Worm (Caenorhabditis elegans) whole organism, young adult: ENCODE measurements around the gene C01G6.3.

Experiments used
- B0261.1 ChIP-seq: sonication (generic microtip); optimal IDR thresholded peaks from 2 replicates; lab custom pipeline; 2016; ENCODE audit warnings: mild to moderate bottlenecking, missing genetic modification characterization, moderate library complexity, missing compliant biosample characterization
- B0336.3 ChIP-seq: fragments of 200-800 bp; sonication (Bioruptor generic); IDR thresholded peaks from 2 replicates; pipeline ENCODE4 v1.3.6; 2022; ENCODE audit warnings: missing genetic modification characterization, missing compliant biosample characterization
- F23B12.7 ChIP-seq: sonication (generic microtip); optimal IDR thresholded peaks from 2 replicates; lab custom pipeline; 2017; ENCODE audit warnings: missing genetic modification characterization, mild to moderate bottlenecking, missing compliant biosample characterization, antibody characterized with exemption, moderate library complexity; ENCODE audit not compliant: insufficient read depth
- F37B4.10 ChIP-seq: fragments of 200-800 bp; sonication (Bioruptor generic); IDR thresholded peaks from 2 replicates; pipeline ENCODE4 v1.3.6; 2022; ENCODE audit warnings: missing genetic modification characterization, missing compliant biosample characterization
- F39B2.1 ChIP-seq: fragments of 200-800 bp; sonication (Bioruptor generic); IDR thresholded peaks from 2 replicates; pipeline ENCODE4 v1.3.6; 2022; ENCODE audit warnings: missing genetic modification reagents, missing genetic modification characterization, missing compliant biosample characterization
- F57C9.4 ChIP-seq: sonication (generic microtip); optimal IDR thresholded peaks from 2 replicates; lab custom pipeline; 2017; ENCODE audit warnings: mild to moderate bottlenecking, missing genetic modification characterization, missing compliant biosample characterization
- Y56A3A.18 ChIP-seq: fragments of 200-800 bp; sonication (Bioruptor generic); IDR thresholded peaks from 2 replicates; pipeline ENCODE4 v1.3.6; 2022; ENCODE audit warnings: missing genetic modification reagents, missing genetic modification characterization, missing compliant biosample characterization
- Y67H2A.10 ChIP-seq: fragments of 200-800 bp; sonication (Bioruptor generic); conservative IDR thresholded peaks from 2 replicates; pipeline ENCODE4 v1.3.6; 2022; ENCODE audit warnings: missing genetic modification reagents, missing genetic modification characterization, missing compliant biosample characterization
- Y95B8A.8 ChIP-seq: fragments of 200-800 bp; sonication (Bioruptor generic); IDR thresholded peaks from 2 replicates; pipeline ENCODE4 v1.3.6; 2022; ENCODE audit warnings: missing genetic modification reagents, missing genetic modification characterization, missing compliant biosample characterization
- ZK185.1 ChIP-seq: sonication (generic microtip); optimal IDR thresholded peaks from 2 replicates; lab custom pipeline; 2016; ENCODE audit warnings: mild to moderate bottlenecking, missing genetic modification characterization, missing compliant biosample characterization; ENCODE audit not compliant: poor library complexity, severe bottlenecking
- ama-1 ChIP-seq, 3 experiments: fragments of 150-350 bp in 1 of 3; sonication (generic microtip) in 2 of 3; optimal IDR thresholded peaks; 2 replicates each; lab custom pipeline; 2014 to 2018; ENCODE audit warnings: missing biosample characterization in 2 of 3, missing genetic modification characterization in 2 of 3, missing genetic modification reagents in 2 of 3
- aptf-3 ChIP-seq: fragments of 200-800 bp; sonication (Bioruptor generic); IDR thresholded peaks from 2 replicates; pipeline ENCODE4 v1.3.6; 2022; ENCODE audit warnings: missing genetic modification characterization, missing compliant biosample characterization
- attf-3 ChIP-seq: fragments of 200-800 bp; sonication (Bioruptor generic); conservative IDR thresholded peaks from 2 replicates; pipeline ENCODE4 v1.3.6; 2022; ENCODE audit warnings: missing genetic modification reagents, missing genetic modification characterization, missing compliant biosample characterization
- bed-1 ChIP-seq: fragments of 200-800 bp; sonication (Bioruptor generic); IDR thresholded peaks from 2 replicates; pipeline ENCODE4 v1.3.6; 2022; ENCODE audit warnings: missing genetic modification reagents, missing genetic modification characterization, missing compliant biosample characterization
- ccch-3 ChIP-seq: fragments of 200-800 bp; sonication (Bioruptor generic); optimal IDR thresholded peaks from 2 replicates; lab custom pipeline; 2018; ENCODE audit warnings: mild to moderate bottlenecking, missing genetic modification characterization, missing compliant biosample characterization
- ceh-100 ChIP-seq: fragments of 200-800 bp; sonication (Bioruptor generic); IDR thresholded peaks from 2 replicates; pipeline ENCODE4 v1.3.6; 2022; ENCODE audit warnings: missing genetic modification reagents, missing genetic modification characterization, missing compliant biosample characterization
- chd-7 ChIP-seq: sonication (generic microtip); optimal IDR thresholded peaks from 2 replicates; lab custom pipeline; 2016; ENCODE audit warnings: mild to moderate bottlenecking, missing genetic modification characterization, moderate library complexity, missing compliant biosample characterization
- die-1 ChIP-seq: sonication (generic microtip); optimal IDR thresholded peaks from 2 replicates; lab custom pipeline; 2016; ENCODE audit warnings: missing genotype, mild to moderate bottlenecking, missing genetic modification characterization, missing compliant biosample characterization
- dpl-1 ChIP-seq: fragments of 150-350 bp; optimal IDR thresholded peaks from 2 replicates; lab custom pipeline; 2014; ENCODE audit warnings: missing biosample characterization, missing genetic modification reagents, missing genetic modification characterization
- efl-1 ChIP-seq: fragments of 150-350 bp; optimal IDR thresholded peaks from 2 replicates; lab custom pipeline; 2014; ENCODE audit warnings: missing biosample characterization, missing genetic modification reagents, missing genetic modification characterization
- egl-18 ChIP-seq: fragments of 200-800 bp; sonication (Bioruptor generic); IDR thresholded peaks from 2 replicates; pipeline ENCODE4 v1.3.6; 2022; ENCODE audit warnings: missing genetic modification reagents, missing genetic modification characterization, missing compliant biosample characterization
- fkh-3 ChIP-seq: sonication (generic microtip); optimal IDR thresholded peaks from 2 replicates; lab custom pipeline; 2016; ENCODE audit warnings: mild to moderate bottlenecking, missing genetic modification characterization, missing compliant biosample characterization
- gei-17 ChIP-seq: fragments of 200-800 bp; sonication (Bioruptor generic); optimal IDR thresholded peaks from 2 replicates; lab custom pipeline; 2018; ENCODE audit warnings: mild to moderate bottlenecking, missing genetic modification characterization, missing compliant biosample characterization
- hlh-12 ChIP-seq: sonication (generic microtip); optimal IDR thresholded peaks from 2 replicates; lab custom pipeline; 2016; ENCODE audit warnings: missing genetic modification characterization, missing compliant biosample characterization
- hlh-26 ChIP-seq: fragments of 200-800 bp; sonication (Bioruptor generic); conservative IDR thresholded peaks from 2 replicates; pipeline ENCODE4 v1.3.6; 2022; ENCODE audit warnings: missing genetic modification reagents, missing genetic modification characterization, missing compliant biosample characterization
- hmg-1.2 ChIP-seq: fragments of 200-800 bp; sonication (Bioruptor generic); IDR thresholded peaks from 2 replicates; pipeline ENCODE4 v1.3.6; 2022; ENCODE audit warnings: missing genetic modification reagents, missing genetic modification characterization, missing compliant biosample characterization
- hrde-1 ChIP-seq: sonication (generic microtip); optimal IDR thresholded peaks from 2 replicates; lab custom pipeline; 2016; ENCODE audit warnings: missing genetic modification characterization, mild to moderate bottlenecking, missing compliant biosample characterization, moderate library complexity, missing genotype, missing genetic modification reagents, borderline replicate concordance
- hsf-1 ChIP-seq: fragments of 200-800 bp; sonication (Bioruptor generic); IDR thresholded peaks from 2 replicates; pipeline ENCODE4 v1.3.6; 2022; ENCODE audit warnings: missing genetic modification reagents, missing genetic modification characterization, missing compliant biosample characterization
- let-607 ChIP-seq, 2 experiments: fragments of 200-800 bp in 1 of 2; sonication (Bioruptor generic) in 1 of 2; sonication (generic microtip) in 1 of 2; optimal IDR thresholded peaks; 2 replicates each; lab custom pipeline; 2016 to 2018; ENCODE audit warnings: mild to moderate bottlenecking in 2 of 2, missing compliant biosample characterization in 2 of 2, missing genetic modification characterization in 2 of 2, moderate library complexity in 2 of 2, missing genotype in 1 of 2
- lin-35 ChIP-seq, 3 experiments: fragments of 150-350 bp in 2 of 3; sonication (generic microtip) in 1 of 3; optimal IDR thresholded peaks; 2 replicates each; lab custom pipeline; 2014 to 2018; ENCODE audit warnings: missing biosample characterization in 3 of 3, missing genetic modification characterization in 3 of 3, missing genetic modification reagents in 3 of 3
- lin-54 ChIP-seq: fragments of 200-800 bp; sonication (Bioruptor generic); optimal IDR thresholded peaks from 2 replicates; lab custom pipeline; 2018; ENCODE audit warnings: mild to moderate bottlenecking, missing genetic modification characterization, missing compliant biosample characterization
- mel-28 ChIP-seq: sonication (generic microtip); optimal IDR thresholded peaks from 2 replicates; lab custom pipeline; 2016; ENCODE audit warnings: borderline replicate concordance, mild to moderate bottlenecking, missing genetic modification characterization, missing compliant biosample characterization
- mes-4 ChIP-seq: sonication (generic microtip); optimal IDR thresholded peaks from 2 replicates; lab custom pipeline; 2016; ENCODE audit warnings: missing genotype, missing genetic modification characterization, missing compliant biosample characterization
- nfyb-1 ChIP-seq: fragments of 200-800 bp; sonication (Bioruptor generic); IDR thresholded peaks from 2 replicates; pipeline ENCODE4 v1.3.6; 2022; ENCODE audit warnings: missing genetic modification reagents, missing genetic modification characterization, missing compliant biosample characterization
- nhr-120 ChIP-seq: fragments of 200-800 bp; sonication (Bioruptor generic); IDR thresholded peaks from 2 replicates; pipeline ENCODE4 v1.3.6; 2022; ENCODE audit warnings: missing genetic modification characterization, missing compliant biosample characterization
- nhr-90 ChIP-seq: sonication (generic microtip); optimal IDR thresholded peaks from 2 replicates; lab custom pipeline; 2016; ENCODE audit warnings: missing genotype, mild to moderate bottlenecking, missing genetic modification characterization, missing compliant biosample characterization
- pbrm-1 ChIP-seq: fragments of 200-800 bp; sonication (Bioruptor generic); IDR thresholded peaks from 2 replicates; pipeline ENCODE4 v1.3.6; 2022; ENCODE audit warnings: missing genetic modification reagents, missing genetic modification characterization, missing compliant biosample characterization
- pha-4 ChIP-seq: fragments of 150-350 bp; sonication (generic microtip); optimal IDR thresholded peaks from 2 replicates; lab custom pipeline; 2014; ENCODE audit warnings: missing biosample characterization, missing genetic modification reagents, missing genetic modification characterization
- rpc-1 ChIP-seq, 2 experiments: fragments of 150-350 bp in 1 of 2; sonication (generic microtip) in 1 of 2; optimal IDR thresholded peaks; 2 replicates each; lab custom pipeline; 2014 to 2018; ENCODE audit warnings: missing biosample characterization in 1 of 2, missing genetic modification characterization in 1 of 2, missing genetic modification reagents in 1 of 2, missing genotype in 1 of 2
- tbx-9 ChIP-seq: sonication (generic microtip); optimal IDR thresholded peaks from 2 replicates; lab custom pipeline; 2016; ENCODE audit warnings: borderline replicate concordance, missing genetic modification characterization, inconsistent platforms, missing compliant biosample characterization
- xnd-1 ChIP-seq: sonication (generic microtip); optimal IDR thresholded peaks from 2 replicates; lab custom pipeline; 2016; ENCODE audit warnings: missing genotype, missing genetic modification reagents, missing genetic modification characterization, missing compliant biosample characterization
- ztf-22 ChIP-seq: fragments of 200-800 bp; sonication (Bioruptor generic); optimal IDR thresholded peaks from 2 replicates; lab custom pipeline; 2018; ENCODE audit warnings: mild to moderate bottlenecking, missing genetic modification characterization, moderate library complexity, missing compliant biosample characterization
- ztf-28 ChIP-seq: fragments of 200-800 bp; sonication (Bioruptor generic); IDR thresholded peaks from 2 replicates; pipeline ENCODE4 v1.3.6; 2022; ENCODE audit warnings: missing genetic modification reagents, missing genetic modification characterization, missing compliant biosample characterization

C01G6.3 gene

ce11 chrII:9236972-9237371 is 32.7 kb upstream of the C01G6.3 start:
- no peak for TF ChIP-seq rpc-1 (optimal IDR thresholded peaks at IDR 0.05; lab: Kevin White, UChicago)
- TF ChIP-seq rpc-1 (tag; optimal IDR thresholded peaks at IDR 0.05; lab: Kevin White, UChicago) = no peak
- no peak for TF ChIP-seq mes-4 (tag; lab: Kevin White, UChicago)
- TF ChIP-seq mel-28 = no peak
- no peak for TF ChIP-seq F37B4.10 (GFP tag; lab: Robert Waterston, UW)
- TF ChIP-seq ZK185.1 (tag; lab: Kevin White, UChicago) = no peak
- TF ChIP-seq bed-1 (GFP tag; lab: Robert Waterston, UW) = no peak
- TF ChIP-seq die-1 (tag; lab: Kevin White, UChicago) = no peak
- no peak for TF ChIP-seq gei-17 (GFP tag; lab: Kevin White, UChicago)
- TF ChIP-seq hlh-12 (tag; lab: Kevin White, UChicago) = no peak
- no peak for TF ChIP-seq B0261.1
- TF ChIP-seq chd-7 (tag; lab: Kevin White, UChicago) = no peak
- TF ChIP-seq egl-18 (GFP tag; lab: Robert Waterston, UW) = no peak
- TF ChIP-seq nhr-90 (tag; lab: Kevin White, UChicago) = no peak
- no peak for TF ChIP-seq pbrm-1 (GFP tag; lab: Robert Waterston, UW)
- no peak for TF ChIP-seq xnd-1
- TF ChIP-seq aptf-3 (GFP tag; lab: Robert Waterston, UW) = no peak
- TF ChIP-seq B0336.3 (GFP tag; lab: Robert Waterston, UW) = no peak
- TF ChIP-seq dpl-1 (GFP tag; lab: Kevin White, UChicago) = no peak
- TF ChIP-seq attf-3 = no peak

- TF ChIP-seq ama-1 (optimal IDR thresholded peaks at IDR 0.05; lab: Kevin White, UChicago) (no peak), ama-1 (GFP tag; optimal IDR thresholded peaks at IDR 0.05; lab: Kevin White, UChicago) (no peak), fkh-3 (tag; lab: Kevin White, UChicago) (no peak), dpl-1 (GFP tag; lab: Kevin White, UChicago) (no peak), lin-54 (no peak), nhr-120 (GFP tag; lab: Robert Waterston, UW) (no peak), bed-1 (GFP tag; lab: Robert Waterston, UW) (no peak), Y56A3A.18 (GFP tag; lab: Robert Waterston, UW) (no peak)
These were observed 32.0 kb upstream of the C01G6.3 start for ce11 chrII:9237719-9238118.

- TF ChIP-seq pha-4 (no peak), F57C9.4 (tag; lab: Kevin White, UChicago) (no peak), die-1 (tag; lab: Kevin White, UChicago) (no peak), Y95B8A.8 (GFP tag; lab: Robert Waterston, UW) (no peak), nfyb-1 (GFP tag; lab: Robert Waterston, UW) (no peak), hsf-1 (GFP tag; lab: Robert Waterston, UW) (no peak), F39B2.1 (GFP tag; lab: Robert Waterston, UW) (no peak), Y67H2A.10 (GFP tag; lab: Robert Waterston, UW) (no peak)
These were observed 28.1 kb upstream of the C01G6.3 start for ce11 chrII:9241610-9242009.

- no peak for TF ChIP-seq hlh-26
- TF ChIP-seq mel-28 = no peak
- peak; percentile 96 for TF ChIP-seq attf-3
- TF ChIP-seq lin-35 (GFP tag; optimal IDR thresholded peaks at IDR 0.05; lab: Kevin White, UChicago) = peak in 1 of 3 experiments; percentile 76
- no peak for TF ChIP-seq tbx-9
- no peak for TF ChIP-seq ceh-100 (GFP tag; lab: Robert Waterston, UW)
- peak; percentile 28 for TF ChIP-seq pha-4
- TF ChIP-seq hmg-1.2 = no peak
- no peak for TF ChIP-seq ccch-3
- peak; percentile 25 for TF ChIP-seq dpl-1 (GFP tag; lab: Kevin White, UChicago)
- no peak for TF ChIP-seq hrde-1 (tag; lab: Kevin White, UChicago)
- peak; percentile 38 for TF ChIP-seq F23B12.7
- peak; percentile 16 to 86 for TF ChIP-seq let-607 (tag; optimal IDR thresholded peaks at IDR 0.05; lab: Kevin White, UChicago)
- peak; percentile 49 for TF ChIP-seq efl-1 (GFP tag; lab: Kevin White, UChicago)
- no peak for TF ChIP-seq ztf-22
- TF ChIP-seq ztf-28 (GFP tag; lab: Robert Waterston, UW) = no peak
These were observed 26.9 kb upstream of the C01G6.3 start for ce11 chrII:9242804-9243203.
